Fruit fly (Drosophila melanogaster) whole organism, embryonic: ENCODE data around the gene Epp.
A peak's percentile ranks its signal among the peaks of the same experiment; 100 is the strongest.

ENCODE experiments used
- Adf1 ChIP-seq: fragments of 200-800 bp; sonication (Bioruptor generic); IDR thresholded peaks from 2 replicates; pipeline ENCODE4 v1.3.6; 2022; ENCODE audit warnings: missing biosample characterization, missing genetic modification characterization
- BEAF-32 ChIP-seq: fragments of 200-800 bp; sonication (Bioruptor generic); optimal IDR thresholded peaks from 3 replicates; lab custom pipeline; 2017; ENCODE audit warnings: missing biosample characterization, missing genetic modification characterization, mild to moderate bottlenecking, moderate library complexity, missing genetic modification reagents
- CG10274 ChIP-seq: fragments of 200-800 bp; sonication (Bioruptor generic); optimal IDR thresholded peaks from 3 replicates; lab custom pipeline; 2017; ENCODE audit warnings: missing biosample characterization, mild to moderate bottlenecking, missing genetic modification characterization
- CG11456 ChIP-seq: fragments of 200-800 bp; sonication (Bioruptor generic); IDR thresholded peaks from 3 replicates; pipeline ENCODE4 v1.3.6; 2022; ENCODE audit warnings: missing biosample characterization, missing genetic modification characterization
- CG12155 ChIP-seq: fragments of 200-800 bp; sonication (Bioruptor generic); optimal IDR thresholded peaks from 3 replicates; lab custom pipeline; 2016; ENCODE audit warnings: missing biosample characterization, missing genetic modification characterization
- CG13894 ChIP-seq: fragments of 200-800 bp; sonication (Bioruptor generic); optimal IDR thresholded peaks from 3 replicates; lab custom pipeline; 2018; ENCODE audit warnings: missing biosample characterization, mild to moderate bottlenecking, missing genetic modification characterization, moderate library complexity
- CG15073 ChIP-seq: fragments of 200-800 bp; sonication (Bioruptor generic); optimal IDR thresholded peaks from 2 replicates; lab custom pipeline; 2016; ENCODE audit warnings: missing biosample characterization, missing genetic modification characterization
- CG17361 ChIP-seq: fragments of 200-800 bp; sonication (Bioruptor generic); IDR thresholded peaks from 3 replicates; pipeline ENCODE4 v1.3.6; 2022; ENCODE audit warnings: missing biosample characterization, missing genetic modification characterization
- CG18476 ChIP-seq: fragments of 200-800 bp; sonication (Bioruptor generic); optimal IDR thresholded peaks from 2 replicates; lab custom pipeline; 2016; ENCODE audit warnings: missing biosample characterization, mild to moderate bottlenecking, missing genetic modification characterization
- CG42726 ChIP-seq: fragments of 200-800 bp; sonication (Bioruptor generic); IDR thresholded peaks from 2 replicates; pipeline ENCODE4 v1.3.6; 2022; ENCODE audit warnings: missing biosample characterization, missing genetic modification characterization; ENCODE audit not compliant: partially characterized antibody
- CG4730 ChIP-seq: fragments of 200-800 bp; sonication (Bioruptor generic); IDR thresholded peaks from 2 replicates; pipeline ENCODE4 v1.3.6; 2022; ENCODE audit warnings: missing biosample characterization, missing genetic modification characterization
- CG4820 ChIP-seq: fragments of 200-800 bp; sonication (Bioruptor generic); optimal IDR thresholded peaks from 3 replicates; lab custom pipeline; 2016; ENCODE audit warnings: missing biosample characterization, missing genetic modification characterization
- CG7271 ChIP-seq: fragments of 200-800 bp; sonication (Bioruptor generic); optimal IDR thresholded peaks from 2 replicates; lab custom pipeline; 2018; ENCODE audit warnings: missing biosample characterization, mild to moderate bottlenecking, missing genetic modification characterization, moderate library complexity
- Chrac-16 ChIP-seq: fragments of 200-800 bp; sonication (Bioruptor generic); optimal IDR thresholded peaks from 3 replicates; lab custom pipeline; 2016; ENCODE audit warnings: missing biosample characterization, missing genetic modification characterization
- Dip2 ChIP-seq: fragments of 200-800 bp; sonication (Bioruptor generic); IDR thresholded peaks from 2 replicates; pipeline ENCODE4 v1.3.6; 2022; ENCODE audit warnings: missing biosample characterization, missing genetic modification characterization
- Hmr ChIP-seq: fragments of 200-800 bp; sonication (Bioruptor generic); optimal IDR thresholded peaks from 3 replicates; lab custom pipeline; 2017; ENCODE audit warnings: mild to moderate bottlenecking, missing biosample characterization, missing genetic modification reagents, missing genetic modification characterization
- MBD-R2 ChIP-seq: fragments of 200-800 bp; sonication (Bioruptor generic); IDR thresholded peaks from 2 replicates; pipeline ENCODE4 v1.3.6; 2022; ENCODE audit warnings: missing biosample characterization, missing genetic modification characterization
- Med ChIP-seq: fragments of 200-800 bp; sonication (Bioruptor generic); peaks from one replicate; lab custom pipeline; 2016; ENCODE audit warnings: missing biosample characterization, missing genetic modification characterization, mild to moderate bottlenecking, inconsistent platforms, moderate library complexity
- Myb ChIP-seq: fragments of 200-800 bp; sonication (Bioruptor generic); optimal IDR thresholded peaks from 2 replicates; lab custom pipeline; 2016; ENCODE audit warnings: missing biosample characterization, missing genetic modification characterization
- Rfx ChIP-seq: fragments of 200-800 bp; sonication (Bioruptor generic); IDR thresholded peaks from 2 replicates; pipeline ENCODE4 v1.3.6; 2022; ENCODE audit warnings: missing biosample characterization, missing genetic modification characterization
- Rx ChIP-seq: fragments of 200-800 bp; sonication (Bioruptor generic); IDR thresholded peaks from 2 replicates; pipeline ENCODE4 v1.3.6; 2022; ENCODE audit warnings: missing biosample characterization, missing genetic modification characterization
- ara ChIP-seq: fragments of 200-800 bp; sonication (Bioruptor generic); IDR thresholded peaks from 2 replicates; pipeline ENCODE4 v1.3.6; 2022; ENCODE audit warnings: missing biosample characterization, missing genetic modification characterization
- crc ChIP-seq: fragments of 200-800 bp; sonication (Bioruptor generic); optimal IDR thresholded peaks from 2 replicates; lab custom pipeline; 2016; ENCODE audit warnings: missing biosample characterization, missing genetic modification characterization
- crp ChIP-seq, 2 experiments: fragments of 200-800 bp; sonication (Bioruptor generic); optimal IDR thresholded peaks; 2 replicates in 1 of 2; 3 replicates in 1 of 2; lab custom pipeline; 2017; ENCODE audit warnings: missing biosample characterization in 2 of 2, missing genetic modification characterization in 2 of 2, mild to moderate bottlenecking in 1 of 2, moderate library complexity in 1 of 2
- dm ChIP-seq: fragments of 200-800 bp; sonication (Bioruptor generic); optimal IDR thresholded peaks from 3 replicates; lab custom pipeline; 2016; ENCODE audit warnings: missing biosample characterization, missing genetic modification characterization
- ems ChIP-seq: fragments of 200-800 bp; sonication (Bioruptor generic); optimal IDR thresholded peaks from 3 replicates; lab custom pipeline; 2016; ENCODE audit warnings: missing biosample characterization, missing genetic modification characterization
- fd96Cb ChIP-seq: fragments of 200-800 bp; sonication (Bioruptor generic); optimal IDR thresholded peaks from 2 replicates; lab custom pipeline; 2018; ENCODE audit warnings: missing biosample characterization, mild to moderate bottlenecking, missing genetic modification characterization, moderate library complexity
- gfzf ChIP-seq: fragments of 200-800 bp; sonication (Bioruptor generic); optimal IDR thresholded peaks from 2 replicates; lab custom pipeline; 2016; ENCODE audit warnings: missing biosample characterization, mild to moderate bottlenecking, missing genetic modification characterization, moderate library complexity
- gsb-n ChIP-seq: fragments of 200-800 bp; sonication (Bioruptor generic); optimal IDR thresholded peaks from 3 replicates; lab custom pipeline; 2018; ENCODE audit warnings: missing biosample characterization, mild to moderate bottlenecking, missing genetic modification characterization
- insv ChIP-seq, 2 experiments: fragments of 200-800 bp; sonication (Bioruptor generic); optimal IDR thresholded peaks; 3 replicates each; lab custom pipeline; 2016 to 2018; ENCODE audit warnings: missing biosample characterization in 2 of 2, missing genetic modification characterization in 2 of 2
- kay ChIP-seq: fragments of 200-800 bp; sonication (Bioruptor generic); optimal IDR thresholded peaks from 2 replicates; lab custom pipeline; 2016; ENCODE audit warnings: missing biosample characterization, missing genetic modification characterization
- lbe ChIP-seq: fragments of 200-800 bp; sonication (Bioruptor generic); optimal IDR thresholded peaks from 2 replicates; lab custom pipeline; 2016; ENCODE audit warnings: missing biosample characterization, mild to moderate bottlenecking, missing genetic modification characterization
- luna ChIP-seq: fragments of 200-800 bp; sonication (Bioruptor generic); optimal IDR thresholded peaks from 2 replicates; lab custom pipeline; 2016; ENCODE audit warnings: missing biosample characterization, missing genetic modification characterization
- mirr ChIP-seq: fragments of 200-800 bp; sonication (Bioruptor generic); optimal IDR thresholded peaks from 3 replicates; lab custom pipeline; 2018; ENCODE audit warnings: missing biosample characterization, mild to moderate bottlenecking, missing genetic modification characterization
- nom ChIP-seq: fragments of 200-800 bp; sonication (Bioruptor generic); optimal IDR thresholded peaks from 2 replicates; lab custom pipeline; 2017; ENCODE audit warnings: missing biosample characterization, missing genetic modification characterization, mild to moderate bottlenecking, moderate library complexity, missing genetic modification reagents
- onecut ChIP-seq: fragments of 200-800 bp; sonication (Bioruptor generic); IDR thresholded peaks from 2 replicates; pipeline ENCODE4 v1.3.6; 2022; ENCODE audit warnings: missing biosample characterization, missing genetic modification characterization
- pzg ChIP-seq: fragments of 200-800 bp; sonication (Bioruptor generic); optimal IDR thresholded peaks from 3 replicates; lab custom pipeline; 2018; ENCODE audit warnings: missing biosample characterization, mild to moderate bottlenecking, missing genetic modification characterization, moderate library complexity
- sens ChIP-seq: fragments of 200-800 bp; sonication (Bioruptor generic); peaks from one replicate; lab custom pipeline; 2016; ENCODE audit warnings: missing biosample characterization, missing genetic modification characterization
- sna ChIP-seq: fragments of 200-800 bp; sonication (Bioruptor generic); IDR thresholded peaks from 2 replicates; pipeline ENCODE4 v1.3.6; 2022; ENCODE audit warnings: missing biosample characterization, missing genetic modification characterization; ENCODE audit not compliant: partially characterized antibody
- sob ChIP-seq: fragments of 200-800 bp; sonication (Bioruptor generic); IDR thresholded peaks from 2 replicates; pipeline ENCODE4 v1.3.6; 2022; ENCODE audit warnings: missing biosample characterization, missing genetic modification characterization
- tgo ChIP-seq: fragments of 200-800 bp; sonication (Bioruptor generic); IDR thresholded peaks from 3 replicates; pipeline ENCODE4 v1.3.6; 2022; ENCODE audit warnings: missing biosample characterization, missing genetic modification characterization
- unc-4 ChIP-seq: fragments of 200-800 bp; sonication (Bioruptor generic); IDR thresholded peaks from 2 replicates; pipeline ENCODE4 v1.3.6; 2022; ENCODE audit warnings: missing biosample characterization, missing genetic modification characterization; ENCODE audit not compliant: partially characterized antibody

The Epp gene

DNA sequence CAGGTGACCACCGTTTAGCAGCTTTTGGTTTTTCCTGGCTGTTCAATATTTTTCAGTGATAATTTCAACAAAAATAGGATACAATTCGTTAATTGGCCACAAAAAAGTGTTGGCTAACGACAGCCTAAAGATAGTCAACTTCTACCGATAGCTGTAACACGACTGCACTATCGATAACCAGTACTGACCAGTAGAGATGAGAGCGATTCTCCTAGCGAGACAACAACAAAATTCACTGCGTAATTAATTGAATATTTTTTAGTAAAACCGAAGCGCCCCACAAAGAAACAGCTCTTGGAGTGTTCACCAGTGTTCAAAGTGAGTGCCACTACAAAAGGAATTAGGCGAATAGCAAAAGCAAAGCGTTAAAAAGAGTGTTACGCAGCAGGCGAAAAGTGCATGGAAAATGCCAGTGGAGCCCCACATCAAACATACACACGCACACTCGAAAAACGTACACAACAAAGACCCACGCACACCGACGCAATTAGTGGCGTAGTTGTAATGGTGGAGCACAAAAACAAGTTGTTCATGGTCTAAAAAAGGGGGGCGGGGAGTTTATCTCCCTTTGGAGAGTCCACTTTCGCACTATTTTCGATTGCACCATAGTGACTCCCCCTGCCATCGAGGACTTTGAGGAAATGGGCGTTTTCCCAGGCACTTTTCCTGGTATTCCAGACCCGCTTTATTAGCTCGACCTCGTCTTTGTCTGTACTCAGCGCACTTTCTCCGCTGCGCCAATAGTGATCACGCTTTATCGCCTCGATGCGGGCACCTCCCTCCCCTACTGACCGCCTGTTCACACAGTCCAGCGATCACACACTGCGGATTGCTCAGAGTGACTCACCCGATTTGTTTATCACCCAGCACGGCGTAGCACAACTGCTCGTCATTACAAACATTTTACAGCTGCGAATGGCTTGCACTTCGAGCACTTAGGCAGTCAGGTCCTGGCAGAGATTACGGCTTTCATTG, at the start of gene Epp, which contains the start of gene Rab7 (continued):
- 0 out of 3 replicates have a peak, but pooled peaks have one; percentile 44 for TF ChIP-seq CG11456 (GFP tag; lab: Robert Waterston, UW)
- TF ChIP-seq Rfx (GFP tag; lab: Robert Waterston, UW) = peak; percentile 81

DNA sequence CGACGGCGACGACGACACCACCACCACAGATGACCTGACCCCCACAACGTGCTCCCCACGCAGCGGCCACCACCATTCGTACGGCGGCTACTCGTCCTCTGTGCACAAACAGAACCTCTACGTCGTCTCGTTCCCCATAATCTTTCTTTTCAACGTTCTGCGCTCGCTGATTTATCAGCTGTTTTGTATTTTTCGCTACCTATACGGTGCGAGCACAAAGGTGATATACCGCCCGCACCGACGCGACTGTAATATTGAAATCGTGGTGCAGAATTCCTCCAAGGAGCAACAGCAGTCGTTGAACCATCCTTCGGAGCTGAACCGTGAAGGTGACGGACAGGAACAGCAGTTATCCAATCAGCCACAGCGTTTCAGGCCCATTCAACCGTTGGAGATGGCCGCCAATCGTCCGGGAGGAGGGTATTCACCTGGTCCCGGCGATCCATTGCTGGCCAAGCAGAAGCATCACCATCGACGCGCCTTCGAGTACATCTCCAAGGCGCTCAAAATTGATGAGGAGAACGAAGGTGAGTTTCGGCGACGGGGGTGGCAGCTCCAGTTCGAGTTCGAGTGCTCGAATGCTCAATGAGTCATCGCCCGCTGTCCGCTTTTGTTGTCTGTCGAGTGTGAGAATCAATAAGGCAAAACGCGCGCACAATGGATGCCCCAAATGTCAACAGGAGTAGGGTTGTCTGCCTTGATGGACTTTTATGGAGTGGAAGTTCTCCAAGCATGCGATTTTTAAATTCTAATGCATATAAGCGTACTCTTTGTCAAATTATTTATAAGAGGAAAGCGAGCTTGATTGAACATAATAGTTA, 46.2 kb upstream of the Epp start, which contains the start of gene Miro:
TSS of gene Miro (minus strand) at position 112 of the 821 bp plus-strand sequence.
- peak; percentile 63 for TF ChIP-seq nom
- no peak for TF ChIP-seq sna
- peak in 1 of 2 experiments; percentile 71 for TF ChIP-seq crp (GFP tag; optimal IDR thresholded peaks at IDR 0.05; lab: Kevin White, UChicago)
- TF ChIP-seq ara (GFP tag; lab: Robert Waterston, UW) = 0 out of 2 replicates have a peak, but pooled peaks have one; percentile 13
- TF ChIP-seq onecut = peak; percentile 31; the same call in 1 of the 2 replicates
- peak; percentile 52; the same call in 1 of the 2 replicates for TF ChIP-seq MBD-R2 (GFP tag; lab: Robert Waterston, UW)
- no peak for TF ChIP-seq mirr (GFP tag; lab: Kevin White, UChicago)
- peak; percentile 70 for TF ChIP-seq CG15073 (GFP tag; lab: Kevin White, UChicago)
- TF ChIP-seq insv (GFP tag; optimal IDR thresholded peaks at IDR 0.05; lab: Kevin White, UChicago) = no peak
- TF ChIP-seq Rx (GFP tag; lab: Robert Waterston, UW) = 0 out of 2 replicates have a peak, but pooled peaks have one; percentile 12
- peak; percentile 26 for TF ChIP-seq Med (GFP tag; lab: Kevin White, UChicago)
- peak; percentile 23 for TF ChIP-seq lbe (GFP tag; lab: Kevin White, UChicago)
- TF ChIP-seq CG12155 = peak; percentile 92
- peak; percentile 3 for TF ChIP-seq pzg (GFP tag; lab: Kevin White, UChicago)
- no peak for TF ChIP-seq CG42726 (GFP tag; lab: Robert Waterston, UW)
- TF ChIP-seq kay = peak; percentile 15
- no peak for TF ChIP-seq unc-4 (GFP tag; lab: Robert Waterston, UW)
- no peak for TF ChIP-seq sens (GFP tag; lab: Kevin White, UChicago)

DNA sequence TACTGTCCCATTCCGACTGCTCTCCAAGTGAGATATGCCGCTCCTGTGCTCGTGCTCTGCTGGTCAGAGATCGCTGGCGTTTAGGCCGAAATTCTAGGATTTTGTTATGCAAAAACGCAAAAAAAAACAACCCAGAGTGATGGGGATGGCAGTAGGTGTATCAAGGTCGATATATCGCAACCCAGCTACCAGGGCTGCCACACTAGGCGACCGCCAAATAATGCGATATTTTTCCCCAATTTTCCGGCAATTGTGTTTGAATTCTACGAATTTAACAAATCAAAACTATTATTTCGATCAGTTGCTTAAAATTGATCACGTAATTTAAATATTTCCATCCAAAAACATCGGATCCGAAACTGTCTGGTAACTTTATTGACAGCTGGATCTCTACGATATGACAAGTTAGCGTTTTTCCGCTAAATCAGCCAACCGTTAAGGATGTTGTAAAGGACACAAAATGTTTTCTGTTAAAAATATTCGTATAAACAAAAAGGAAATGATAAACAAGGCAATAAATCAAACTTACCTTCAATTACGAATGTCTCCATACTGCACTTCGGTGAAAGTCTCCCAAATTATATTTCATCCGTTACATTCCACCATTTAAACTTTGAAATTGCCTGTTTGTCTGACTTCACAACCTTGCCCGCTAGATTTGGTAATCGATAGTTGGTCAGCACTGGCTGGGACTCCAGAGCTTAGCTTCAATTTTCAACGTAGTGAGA, 45.0 kb upstream of the Epp start, which contains the start of gene spas:
TSS of gene spas (plus strand) at position 678 of the 728 bp plus-strand sequence.
- peak; percentile 27 for TF ChIP-seq gfzf (GFP tag; lab: Kevin White, UChicago)
- no peak for TF ChIP-seq gsb-n (tag; lab: Kevin White, UChicago)
- peak; percentile 53 for TF ChIP-seq CG13894 (tag; lab: Kevin White, UChicago)
- TF ChIP-seq CG7271 (tag; lab: Kevin White, UChicago) = peak; percentile 21
- peak; percentile 80 for TF ChIP-seq sob (GFP tag; lab: Robert Waterston, UW)
- TF ChIP-seq luna (GFP tag; lab: Kevin White, UChicago) = no peak
- peak; percentile 71 for TF ChIP-seq Hmr
- TF ChIP-seq Chrac-16 (GFP tag; lab: Kevin White, UChicago) = peak; percentile 77
- TF ChIP-seq Dip2 = peak; percentile 14; the same call in 1 of the 2 replicates
- TF ChIP-seq dm (GFP tag; lab: Kevin White, UChicago) = peak; percentile 67
- TF ChIP-seq ems (GFP tag; lab: Kevin White, UChicago) = peak; percentile 57
- TF ChIP-seq BEAF-32 (GFP tag; lab: Kevin White, UChicago) = peak; percentile 96
- TF ChIP-seq CG10274 (GFP tag; lab: Kevin White, UChicago) = no peak
- peak; percentile 91 for TF ChIP-seq Myb (GFP tag; lab: Kevin White, UChicago)
- peak; percentile 75 for TF ChIP-seq tgo (GFP tag; lab: Robert Waterston, UW)
- TF ChIP-seq Adf1 (GFP tag; lab: Robert Waterston, UW) = no peak
- TF ChIP-seq CG4820 (GFP tag; lab: Kevin White, UChicago) = peak; percentile 58
- peak; percentile 86 for TF ChIP-seq CG17361 (GFP tag; lab: Robert Waterston, UW)
- peak; percentile 66 for TF ChIP-seq fd96Cb (tag; lab: Kevin White, UChicago)
- peak; percentile 61; the same call in 1 of the 2 replicates for TF ChIP-seq CG4730
- peak; percentile 43 for TF ChIP-seq CG18476 (GFP tag; lab: Kevin White, UChicago)
- TF ChIP-seq crc (GFP tag; lab: Kevin White, UChicago) = peak; percentile 16
